Fruit fly (Drosophila melanogaster) whole organism, embryonic: ENCODE results near the gene CG12012.

Experiments used
- B-H1 ChIP-seq: fragments of 200-800 bp; sonication (Bioruptor generic); IDR thresholded peaks from 3 replicates; pipeline ENCODE4 v1.3.6; 2022; ENCODE audit warnings: missing biosample characterization, missing genetic modification characterization
- Bdp1 ChIP-seq: fragments of 200-800 bp; sonication (Bioruptor generic); optimal IDR thresholded peaks from 3 replicates; lab custom pipeline; 2016; ENCODE audit warnings: missing biosample characterization, missing genetic modification characterization
- BtbVII ChIP-seq: fragments of 200-800 bp; sonication (Bioruptor generic); optimal IDR thresholded peaks from 3 replicates; lab custom pipeline; 2017; ENCODE audit warnings: missing biosample characterization, mild to moderate bottlenecking, missing genetic modification characterization
- CG1024 ChIP-seq: fragments of 200-800 bp; sonication (Bioruptor generic); IDR thresholded peaks from 2 replicates; pipeline ENCODE4 v1.3.6; 2022; ENCODE audit warnings: missing biosample characterization, missing genetic modification characterization
- CG10979 ChIP-seq: fragments of 200-800 bp; sonication (Bioruptor generic); optimal IDR thresholded peaks from 2 replicates; lab custom pipeline; 2018; ENCODE audit warnings: missing biosample characterization, mild to moderate bottlenecking, missing genetic modification characterization, moderate library complexity
- CG12155 ChIP-seq: fragments of 200-800 bp; sonication (Bioruptor generic); optimal IDR thresholded peaks from 3 replicates; lab custom pipeline; 2016; ENCODE audit warnings: missing biosample characterization, missing genetic modification characterization
- CG14014 ChIP-seq: fragments of 200-800 bp; sonication (Bioruptor generic); IDR thresholded peaks from 2 replicates; pipeline ENCODE4 v1.3.6; 2022; ENCODE audit warnings: missing biosample characterization, missing genetic modification characterization
- CG14710 ChIP-seq: fragments of 200-800 bp; sonication (Bioruptor generic); optimal IDR thresholded peaks from 3 replicates; lab custom pipeline; 2019; ENCODE audit warnings: missing biosample characterization, mild to moderate bottlenecking, missing genetic modification characterization, moderate library complexity
- CG1529 ChIP-seq: fragments of 200-800 bp; sonication (Bioruptor generic); optimal IDR thresholded peaks from 3 replicates; lab custom pipeline; 2018; ENCODE audit warnings: missing biosample characterization, missing genetic modification characterization
- CG15696 ChIP-seq: fragments of 200-800 bp; sonication (Bioruptor generic); optimal IDR thresholded peaks from 2 replicates; lab custom pipeline; 2019; ENCODE audit warnings: missing biosample characterization, mild to moderate bottlenecking, missing genetic modification characterization, moderate library complexity
- CG17912 ChIP-seq: fragments of 200-800 bp; sonication (Bioruptor generic); optimal IDR thresholded peaks from 2 replicates; lab custom pipeline; 2018; ENCODE audit warnings: missing biosample characterization, mild to moderate bottlenecking, missing genetic modification characterization
- CG2129 ChIP-seq: fragments of 200-800 bp; sonication (Bioruptor generic); IDR thresholded peaks from 2 replicates; pipeline ENCODE4 v1.3.6; 2022; ENCODE audit warnings: missing biosample characterization, missing genetic modification characterization; ENCODE audit not compliant: partially characterized antibody
- CG2202 ChIP-seq: fragments of 200-800 bp; sonication (Bioruptor generic); optimal IDR thresholded peaks from 2 replicates; lab custom pipeline; 2018; ENCODE audit warnings: missing biosample characterization, mild to moderate bottlenecking, missing genetic modification characterization
- CG2678 ChIP-seq: fragments of 200-800 bp; sonication (Bioruptor generic); optimal IDR thresholded peaks from 3 replicates; lab custom pipeline; 2019; ENCODE audit warnings: missing biosample characterization, mild to moderate bottlenecking, missing genetic modification characterization, moderate library complexity
- CG3065 ChIP-seq: fragments of 200-800 bp; sonication (Bioruptor generic); optimal IDR thresholded peaks from 2 replicates; lab custom pipeline; 2016; ENCODE audit warnings: missing biosample characterization, missing genetic modification characterization
- CG3407 ChIP-seq: fragments of 200-800 bp; sonication (Bioruptor generic); optimal IDR thresholded peaks from 2 replicates; lab custom pipeline; 2018; ENCODE audit warnings: missing biosample characterization, mild to moderate bottlenecking, missing genetic modification characterization
- CG3995 ChIP-seq: fragments of 200-800 bp; sonication (Bioruptor generic); optimal IDR thresholded peaks from 3 replicates; lab custom pipeline; 2016; ENCODE audit warnings: missing biosample characterization, missing genetic modification characterization
- CG43689 ChIP-seq: fragments of 200-800 bp; sonication (Bioruptor generic); IDR thresholded peaks from 2 replicates; pipeline ENCODE4 v1.3.6; 2022; ENCODE audit warnings: missing biosample characterization, missing genetic modification characterization
- CG7987 ChIP-seq: fragments of 200-800 bp; sonication (Bioruptor generic); optimal IDR thresholded peaks from 2 replicates; lab custom pipeline; 2018; ENCODE audit warnings: missing biosample characterization, mild to moderate bottlenecking, missing genetic modification characterization, moderate library complexity
- CG8388 ChIP-seq: fragments of 200-800 bp; sonication (Bioruptor generic); optimal IDR thresholded peaks from 2 replicates; lab custom pipeline; 2019; ENCODE audit warnings: missing biosample characterization, mild to moderate bottlenecking, missing genetic modification characterization, moderate library complexity
- CG8765 ChIP-seq: fragments of 200-800 bp; sonication (Bioruptor generic); IDR thresholded peaks from 2 replicates; pipeline ENCODE4 v1.3.6; 2022; ENCODE audit warnings: missing biosample characterization, missing genetic modification characterization
- CG9797 ChIP-seq: fragments of 200-800 bp; sonication (Bioruptor generic); optimal IDR thresholded peaks from 3 replicates; lab custom pipeline; 2018; ENCODE audit warnings: missing biosample characterization, mild to moderate bottlenecking, missing genetic modification characterization
- Drgx ChIP-seq: fragments of 200-800 bp; sonication (Bioruptor generic); IDR thresholded peaks from 2 replicates; pipeline ENCODE4 v1.3.6; 2022; ENCODE audit warnings: missing biosample characterization, missing genetic modification characterization
- E2f1 ChIP-seq: fragments of 200-800 bp; sonication (Bioruptor generic); IDR thresholded peaks from 2 replicates; pipeline ENCODE4 v1.3.6; 2022; ENCODE audit warnings: missing biosample characterization, missing genetic modification characterization
- H15 ChIP-seq: fragments of 200-800 bp; sonication (Bioruptor generic); IDR thresholded peaks from 3 replicates; pipeline ENCODE4 v1.3.6; 2022; ENCODE audit warnings: missing biosample characterization, missing genetic modification characterization
- Hr39 ChIP-seq: fragments of >200 bp; optimal IDR thresholded peaks from 2 replicates; lab custom pipeline; 2017
- MBD-R2 ChIP-seq: fragments of 200-800 bp; sonication (Bioruptor generic); IDR thresholded peaks from 2 replicates; pipeline ENCODE4 v1.3.6; 2022; ENCODE audit warnings: missing biosample characterization, missing genetic modification characterization
- MTF-1 ChIP-seq: fragments of 200-800 bp; sonication (Bioruptor generic); optimal IDR thresholded peaks from 2 replicates; lab custom pipeline; 2018; ENCODE audit warnings: missing biosample characterization, mild to moderate bottlenecking, missing genetic modification characterization, borderline replicate concordance
- Nf-YC ChIP-seq: fragments of 200-800 bp; optimal IDR thresholded peaks from 3 replicates; lab custom pipeline; 2019; ENCODE audit warnings: missing biosample characterization, mild to moderate bottlenecking, missing genetic modification characterization, moderate library complexity
- Sry-β ChIP-seq: fragments of 200-800 bp; sonication (Bioruptor generic); optimal IDR thresholded peaks from 2 replicates; lab custom pipeline; 2018; ENCODE audit warnings: missing biosample characterization, mild to moderate bottlenecking, missing genetic modification characterization, moderate library complexity
- Usf ChIP-seq: fragments of 200-800 bp; sonication (Bioruptor generic); optimal IDR thresholded peaks from 2 replicates; lab custom pipeline; 2017; ENCODE audit warnings: missing genotype, missing biosample characterization, missing genetic modification characterization
- Vsx1 ChIP-seq: fragments of 200-800 bp; sonication (Bioruptor generic); optimal IDR thresholded peaks from 2 replicates; lab custom pipeline; 2017; ENCODE audit warnings: missing biosample characterization, mild to moderate bottlenecking, missing genetic modification characterization, missing genetic modification reagents
- ap ChIP-seq: fragments of 200-800 bp; sonication (Bioruptor generic); IDR thresholded peaks from 2 replicates; pipeline ENCODE4 v1.3.6; 2022; ENCODE audit warnings: missing biosample characterization, missing genetic modification characterization
- br ChIP-seq: fragments of >200 bp; optimal IDR thresholded peaks from 2 replicates; lab custom pipeline; 2017
- cas ChIP-seq: fragments of 200-800 bp; sonication (Bioruptor generic); IDR thresholded peaks from 2 replicates; pipeline ENCODE4 v1.3.6; 2022; ENCODE audit warnings: missing biosample characterization, missing genetic modification characterization
- crp ChIP-seq, 2 experiments: fragments of 200-800 bp; sonication (Bioruptor generic); optimal IDR thresholded peaks; 2 replicates in 1 of 2; 3 replicates in 1 of 2; lab custom pipeline; 2017; ENCODE audit warnings: missing biosample characterization in 2 of 2, missing genetic modification characterization in 2 of 2, mild to moderate bottlenecking in 1 of 2, moderate library complexity in 1 of 2
- danr ChIP-seq: fragments of 200-800 bp; sonication (Bioruptor generic); IDR thresholded peaks from 2 replicates; pipeline ENCODE4 v1.3.6; 2022; ENCODE audit warnings: missing biosample characterization, missing genetic modification characterization
- disco-r ChIP-seq: fragments of 200-800 bp; sonication (Bioruptor generic); optimal IDR thresholded peaks from 2 replicates; lab custom pipeline; 2016; ENCODE audit warnings: missing biosample characterization, missing genetic modification characterization
- kay ChIP-seq: fragments of 200-800 bp; sonication (Bioruptor generic); optimal IDR thresholded peaks from 2 replicates; lab custom pipeline; 2016; ENCODE audit warnings: missing biosample characterization, missing genetic modification characterization
- knrl ChIP-seq: fragments of 200-800 bp; sonication (Bioruptor generic); IDR thresholded peaks from 3 replicates; pipeline ENCODE4 v1.3.6; 2022; ENCODE audit warnings: missing biosample characterization, missing genetic modification characterization; ENCODE audit not compliant: partially characterized antibody
- lilli ChIP-seq: fragments of 200-800 bp; sonication (Bioruptor generic); optimal IDR thresholded peaks from 3 replicates; lab custom pipeline; 2016; ENCODE audit warnings: missing biosample characterization, missing genetic modification characterization
- pita ChIP-seq: fragments of 200-800 bp; sonication (Bioruptor generic); optimal IDR thresholded peaks from 2 replicates; lab custom pipeline; 2017; ENCODE audit warnings: missing biosample characterization, mild to moderate bottlenecking, missing genetic modification characterization
- pnt ChIP-seq: fragments of 200-800 bp; sonication (Bioruptor generic); optimal IDR thresholded peaks from 3 replicates; lab custom pipeline; 2016; ENCODE audit warnings: missing biosample characterization, missing genetic modification characterization
- ranshi ChIP-seq: fragments of 200-800 bp; sonication (Bioruptor generic); IDR thresholded peaks from 2 replicates; pipeline ENCODE4 v1.3.6; 2022; ENCODE audit warnings: missing biosample characterization, missing genetic modification characterization
- sd ChIP-seq: fragments of 200-800 bp; sonication (Bioruptor generic); optimal IDR thresholded peaks from 3 replicates; lab custom pipeline; 2018; ENCODE audit warnings: missing biosample characterization, mild to moderate bottlenecking, missing genetic modification characterization, moderate library complexity
- sr ChIP-seq: fragments of 200-800 bp; sonication (Bioruptor generic); IDR thresholded peaks from 3 replicates; pipeline ENCODE4 v1.3.6; 2022; ENCODE audit warnings: missing biosample characterization, missing genetic modification characterization
- tup ChIP-seq: fragments of 200-800 bp; sonication (Bioruptor generic); optimal IDR thresholded peaks from 2 replicates; lab custom pipeline; 2016; ENCODE audit warnings: missing biosample characterization, mild to moderate bottlenecking, missing genetic modification characterization, moderate library complexity
- twi ChIP-seq: fragments of 200-800 bp; optimal IDR thresholded peaks from 2 replicates; lab custom pipeline; 2019; ENCODE audit warnings: missing biosample characterization, mild to moderate bottlenecking, missing genetic modification characterization, moderate library complexity
- usp ChIP-seq: fragments of >200 bp; optimal IDR thresholded peaks from 2 replicates; lab custom pipeline; 2017; ENCODE audit warnings: missing biosample characterization, missing genetic modification characterization
- wek ChIP-seq: fragments of 200-800 bp; sonication (Bioruptor generic); optimal IDR thresholded peaks from 3 replicates; lab custom pipeline; 2018; ENCODE audit warnings: missing biosample characterization, mild to moderate bottlenecking, missing genetic modification characterization, moderate library complexity

CG12012 gene

DNA sequence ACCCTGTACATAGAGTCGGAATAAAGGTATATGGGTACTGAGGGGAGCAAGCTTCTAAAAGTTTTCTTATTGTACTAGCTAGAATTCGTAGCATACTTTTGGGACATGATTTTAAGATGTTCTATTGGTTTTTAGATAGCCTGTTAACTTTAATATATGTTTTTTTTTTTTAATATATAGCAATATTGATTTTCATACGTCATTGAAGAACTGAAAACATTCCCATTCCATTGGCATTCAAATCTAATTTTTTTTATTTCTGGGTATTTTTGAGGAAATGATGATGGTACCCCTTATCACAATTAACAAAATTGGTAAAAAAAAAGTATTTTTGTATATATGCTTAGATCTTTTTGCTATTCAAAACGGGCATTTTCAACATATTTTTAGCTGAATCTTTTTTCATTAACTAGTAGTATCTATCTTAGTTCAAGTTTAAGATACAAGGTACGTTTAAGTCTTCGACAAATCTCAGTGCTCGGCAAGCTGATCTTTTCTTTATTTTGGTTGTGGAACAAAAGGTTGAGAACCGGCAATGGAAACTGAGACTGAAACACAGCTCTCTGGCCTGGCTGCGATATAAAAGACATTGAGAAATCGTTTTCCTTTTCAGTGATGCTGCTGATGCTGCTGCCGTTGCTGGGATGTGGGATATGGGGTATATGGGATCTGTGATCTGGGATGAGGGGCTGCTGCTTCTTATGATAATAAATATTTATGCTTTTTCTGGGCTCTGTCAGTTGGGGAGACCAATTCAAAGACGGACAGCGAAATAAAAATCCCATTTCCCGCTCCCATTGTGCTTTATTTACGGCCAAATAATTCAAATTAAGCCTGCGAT, 8.3 kb downstream of the CG12012 start (continued):
- TF ChIP-seq BtbVII (GFP tag; lab: Kevin White, UChicago) (peak; percentile 49), Hr39 (lab: Kevin White, UChicago) (no peak), ap (GFP tag; lab: Robert Waterston, UW) (no peak), pnt (GFP tag; lab: Kevin White, UChicago) (no peak), CG43689 (GFP tag; lab: Robert Waterston, UW) (no peak), MBD-R2 (GFP tag; lab: Robert Waterston, UW) (no peak; the same call in 1 of the 2 replicates), Usf (GFP tag; lab: Kevin White, UChicago) (peak; percentile 33), danr (GFP tag; lab: Robert Waterston, UW) (no peak), CG9797 (GFP tag; lab: Kevin White, UChicago) (no peak), br (lab: Kevin White, UChicago) (no peak), CG17912 (GFP tag; lab: Kevin White, UChicago) (no peak), Sry-β (no peak), CG8765 (no peak; the same call in 1 of the 2 replicates), CG3407 (GFP tag; lab: Kevin White, UChicago) (no peak), tup (no peak), twi (no peak), E2f1 (GFP tag; lab: Robert Waterston, UW) (0 out of 2 replicates have a peak, but pooled peaks have one; percentile 28), CG15696 (peak; percentile 0), CG7987 (no peak), usp (GFP tag; lab: Kevin White, UChicago) (no peak), pita (no peak), knrl (GFP tag; lab: Robert Waterston, UW) (no peak), ranshi (GFP tag; lab: Robert Waterston, UW) (no peak; the same call in 1 of the 2 replicates), CG1529 (GFP tag; lab: Kevin White, UChicago) (peak; percentile 29), sr (GFP tag; lab: Robert Waterston, UW) (no peak), cas (GFP tag; lab: Robert Waterston, UW) (no peak), CG8388 (GFP tag; lab: Kevin White, UChicago) (peak; percentile 41), CG2202 (tag; lab: Kevin White, UChicago) (no peak), crp (GFP tag; optimal IDR thresholded peaks at IDR 0.05; lab: Kevin White, UChicago) (no peak), kay (peak; percentile 3), Bdp1 (GFP tag; lab: Kevin White, UChicago) (no peak), CG10979 (tag; lab: Kevin White, UChicago) (peak; percentile 66), CG12155 (GFP tag; lab: Kevin White, UChicago) (peak; percentile 14), sd (tag; lab: Kevin White, UChicago) (no peak), Drgx (GFP tag; lab: Robert Waterston, UW) (peak; percentile 44; the same call in 1 of the 2 replicates), CG2129 (GFP tag; lab: Robert Waterston, UW) (no peak), Nf-YC (no peak), lilli (GFP tag; lab: Kevin White, UChicago) (peak; percentile 39), CG1024 (GFP tag; lab: Robert Waterston, UW) (no peak), wek (GFP tag; lab: Kevin White, UChicago) (no peak), B-H1 (no peak), MTF-1 (GFP tag; lab: Kevin White, UChicago) (no peak), CG3065 (GFP tag; lab: Kevin White, UChicago) (no peak), CG14014 (GFP tag; lab: Robert Waterston, UW) (0 out of 2 replicates have a peak, but pooled peaks have one; percentile 34), CG14710 (tag; lab: Kevin White, UChicago) (peak; percentile 58), CG2678 (peak; percentile 69), H15 (GFP tag; lab: Robert Waterston, UW) (no peak), Vsx1 (GFP tag; lab: Kevin White, UChicago) (no peak), CG3995 (GFP tag; lab: Kevin White, UChicago) (no peak), disco-r (GFP tag; lab: Kevin White, UChicago) (no peak)
